Fruit fly (Drosophila melanogaster) whole organism, embryonic: ENCODE data around the gene CG7264.

Source experiments
- Atf3 ChIP-seq: fragments of 200-800 bp; sonication (Bioruptor generic); optimal IDR thresholded peaks from 3 replicates; lab custom pipeline; 2016; ENCODE audit warnings: missing biosample characterization, missing genetic modification characterization
- Bgb ChIP-seq: fragments of 200-800 bp; sonication (Bioruptor generic); IDR thresholded peaks from 2 replicates; pipeline ENCODE4 v1.3.6; 2022; ENCODE audit warnings: missing biosample characterization, missing genetic modification characterization; ENCODE audit not compliant: partially characterized antibody
- CG1024 ChIP-seq: fragments of 200-800 bp; sonication (Bioruptor generic); IDR thresholded peaks from 2 replicates; pipeline ENCODE4 v1.3.6; 2022; ENCODE audit warnings: missing biosample characterization, missing genetic modification characterization
- CG10565 ChIP-seq: fragments of 200-800 bp; sonication (Bioruptor generic); optimal IDR thresholded peaks from 3 replicates; lab custom pipeline; 2016; ENCODE audit warnings: missing biosample characterization, mild to moderate bottlenecking, missing genetic modification characterization
- CG11723 ChIP-seq: fragments of 200-800 bp; sonication (Bioruptor generic); optimal IDR thresholded peaks from 2 replicates; lab custom pipeline; 2017; ENCODE audit warnings: missing biosample characterization, mild to moderate bottlenecking, missing genetic modification characterization
- CG13287 ChIP-seq: fragments of 200-800 bp; sonication (Bioruptor generic); IDR thresholded peaks from 2 replicates; pipeline ENCODE4 v1.3.6; 2022; ENCODE audit warnings: missing biosample characterization, missing genetic modification characterization; ENCODE audit not compliant: partially characterized antibody
- CG14710 ChIP-seq: fragments of 200-800 bp; sonication (Bioruptor generic); optimal IDR thresholded peaks from 3 replicates; lab custom pipeline; 2019; ENCODE audit warnings: missing biosample characterization, mild to moderate bottlenecking, missing genetic modification characterization, moderate library complexity
- CG15601 ChIP-seq: fragments of 200-800 bp; sonication (Bioruptor generic); optimal IDR thresholded peaks from 3 replicates; lab custom pipeline; 2019; ENCODE audit warnings: missing biosample characterization, mild to moderate bottlenecking, missing genetic modification characterization, moderate library complexity
- CG16779 ChIP-seq: fragments of 200-800 bp; sonication (Bioruptor generic); IDR thresholded peaks from 2 replicates; pipeline ENCODE4 v1.3.6; 2022; ENCODE audit warnings: missing biosample characterization, missing genetic modification characterization
- CG18764 ChIP-seq: fragments of 200-800 bp; sonication (Bioruptor generic); optimal IDR thresholded peaks from 3 replicates; lab custom pipeline; 2016; ENCODE audit warnings: missing biosample characterization, missing genetic modification characterization
- CG3281 ChIP-seq: fragments of 200-800 bp; sonication (Bioruptor generic); optimal IDR thresholded peaks from 3 replicates; lab custom pipeline; 2017; ENCODE audit warnings: missing biosample characterization, mild to moderate bottlenecking, missing genetic modification characterization
- CG3407 ChIP-seq: fragments of 200-800 bp; sonication (Bioruptor generic); optimal IDR thresholded peaks from 2 replicates; lab custom pipeline; 2018; ENCODE audit warnings: missing biosample characterization, mild to moderate bottlenecking, missing genetic modification characterization
- CG4282 ChIP-seq: fragments of 200-800 bp; sonication (Bioruptor generic); optimal IDR thresholded peaks from 2 replicates; lab custom pipeline; 2016; ENCODE audit warnings: missing biosample characterization, missing genetic modification characterization
- CG4707 ChIP-seq: fragments of 200-800 bp; sonication (Bioruptor generic); optimal IDR thresholded peaks from 2 replicates; lab custom pipeline; 2018; ENCODE audit warnings: missing biosample characterization, mild to moderate bottlenecking, missing genetic modification characterization, moderate library complexity
- CG6254 ChIP-seq: fragments of 200-800 bp; sonication (Bioruptor generic); optimal IDR thresholded peaks from 3 replicates; lab custom pipeline; 2017; ENCODE audit warnings: mild to moderate bottlenecking, missing biosample characterization, missing genetic modification reagents, missing genetic modification characterization
- CG9215 ChIP-seq: fragments of 200-800 bp; sonication (Bioruptor generic); IDR thresholded peaks from 2 replicates; pipeline ENCODE4 v1.3.6; 2022; ENCODE audit warnings: missing biosample characterization, missing genetic modification characterization
- D ChIP-seq, 2 experiments: fragments of 200-800 bp in 1 of 2; fragments of >200 bp in 1 of 2; sonication (Bioruptor generic) in 1 of 2; optimal IDR thresholded peaks; 2 replicates in 1 of 2; 3 replicates in 1 of 2; lab custom pipeline; 2017; ENCODE audit warnings: mild to moderate bottlenecking in 1 of 2, missing biosample characterization in 1 of 2, missing genetic modification characterization in 1 of 2, missing genetic modification reagents in 1 of 2
- Deaf1 ChIP-seq: fragments of 200-800 bp; optimal IDR thresholded peaks from 3 replicates; lab custom pipeline; 2019; ENCODE audit warnings: missing biosample characterization, mild to moderate bottlenecking, missing genetic modification characterization, moderate library complexity
- Dip2 ChIP-seq: fragments of 200-800 bp; sonication (Bioruptor generic); IDR thresholded peaks from 2 replicates; pipeline ENCODE4 v1.3.6; 2022; ENCODE audit warnings: missing biosample characterization, missing genetic modification characterization
- Dip3 ChIP-seq: fragments of 200-800 bp; sonication (Bioruptor generic); optimal IDR thresholded peaks from 3 replicates; lab custom pipeline; 2016; ENCODE audit warnings: missing biosample characterization, missing genetic modification characterization
- Dll ChIP-seq: fragments of 200-800 bp; sonication (Bioruptor generic); IDR thresholded peaks from 4 replicates; pipeline ENCODE4 v1.3.6; 2022; ENCODE audit warnings: missing biosample characterization, missing genetic modification characterization; ENCODE audit not compliant: partially characterized antibody
- Dref ChIP-seq: fragments of 200-800 bp; sonication (Bioruptor generic); IDR thresholded peaks from 2 replicates; pipeline ENCODE4 v1.3.6; 2022; ENCODE audit warnings: missing biosample characterization, missing genetic modification characterization
- E2f2 ChIP-seq: fragments of 200-800 bp; sonication (Bioruptor generic); IDR thresholded peaks from 2 replicates; pipeline ENCODE4 v1.3.6; 2022; ENCODE audit warnings: missing biosample characterization, missing genetic modification characterization
- ERR ChIP-seq: fragments of 200-800 bp; sonication (Bioruptor generic); optimal IDR thresholded peaks from 2 replicates; lab custom pipeline; 2016; ENCODE audit warnings: missing biosample characterization, missing genetic modification characterization
- Elba2 ChIP-seq: fragments of 200-800 bp; sonication (Bioruptor generic); optimal IDR thresholded peaks from 3 replicates; lab custom pipeline; 2016; ENCODE audit warnings: missing biosample characterization, missing genetic modification characterization
- Hey ChIP-seq: fragments of 200-800 bp; sonication (Bioruptor generic); optimal IDR thresholded peaks from 3 replicates; lab custom pipeline; 2018; ENCODE audit warnings: missing biosample characterization, mild to moderate bottlenecking, missing genetic modification characterization
- MBD-R2 ChIP-seq: fragments of 200-800 bp; sonication (Bioruptor generic); IDR thresholded peaks from 2 replicates; pipeline ENCODE4 v1.3.6; 2022; ENCODE audit warnings: missing biosample characterization, missing genetic modification characterization
- Nf-YA ChIP-seq: fragments of 200-800 bp; sonication (Bioruptor generic); IDR thresholded peaks from 2 replicates; pipeline ENCODE4 v1.3.6; 2022; ENCODE audit warnings: missing biosample characterization, missing genetic modification characterization
- Opbp ChIP-seq: fragments of 200-800 bp; sonication (Bioruptor generic); IDR thresholded peaks from 3 replicates; pipeline ENCODE4 v1.3.6; 2022; ENCODE audit warnings: missing biosample characterization, missing genetic modification characterization; ENCODE audit not compliant: partially characterized antibody
- Ravus ChIP-seq: fragments of 200-800 bp; sonication (Bioruptor generic); IDR thresholded peaks from 2 replicates; pipeline ENCODE4 v1.3.6; 2022; ENCODE audit warnings: missing biosample characterization, missing genetic modification characterization
- Side ChIP-seq: fragments of 200-800 bp; sonication (Bioruptor generic); optimal IDR thresholded peaks from 2 replicates; lab custom pipeline; 2016; ENCODE audit warnings: missing biosample characterization, missing genetic modification characterization
- Sox102F ChIP-seq: fragments of 200-800 bp; sonication (Bioruptor generic); optimal IDR thresholded peaks from 2 replicates; lab custom pipeline; 2018; ENCODE audit warnings: missing biosample characterization, mild to moderate bottlenecking, missing genetic modification characterization, moderate library complexity
- ase ChIP-seq: fragments of 200-800 bp; sonication (Bioruptor generic); IDR thresholded peaks from 3 replicates; pipeline ENCODE4 v1.3.6; 2022; ENCODE audit warnings: missing biosample characterization, missing genetic modification characterization
- br ChIP-seq: fragments of >200 bp; optimal IDR thresholded peaks from 2 replicates; lab custom pipeline; 2017
- dpn ChIP-seq, 2 experiments: fragments of 200-800 bp; sonication (Bioruptor generic); optimal IDR thresholded peaks; 3 replicates each; lab custom pipeline; 2016; ENCODE audit warnings: missing biosample characterization in 2 of 2, missing genetic modification characterization in 2 of 2
- fd3F ChIP-seq: fragments of 200-800 bp; sonication (Bioruptor generic); optimal IDR thresholded peaks from 2 replicates; lab custom pipeline; 2018; ENCODE audit warnings: missing biosample characterization, mild to moderate bottlenecking, missing genetic modification characterization, moderate library complexity
- gsb ChIP-seq: fragments of 200-800 bp; sonication (Bioruptor generic); IDR thresholded peaks from 2 replicates; pipeline ENCODE4 v1.3.6; 2022; ENCODE audit warnings: missing biosample characterization, missing genetic modification characterization
- h ChIP-seq: fragments of >200 bp; optimal IDR thresholded peaks from 2 replicates; lab custom pipeline; 2017
- jumu ChIP-seq: fragments of 200-800 bp; sonication (Bioruptor generic); optimal IDR thresholded peaks from 3 replicates; lab custom pipeline; 2016; ENCODE audit warnings: missing biosample characterization, missing genetic modification characterization
- lab ChIP-seq: fragments of 200-800 bp; sonication (Bioruptor generic); optimal IDR thresholded peaks from 3 replicates; lab custom pipeline; 2017; ENCODE audit warnings: missing biosample characterization, missing genetic modification characterization, mild to moderate bottlenecking, moderate library complexity, missing genetic modification reagents
- lola ChIP-seq, 3 experiments: fragments of >200 bp in 2 of 3; fragments of 200-800 bp in 1 of 3; sonication (Bioruptor generic) in 1 of 3; optimal IDR thresholded peaks; 2 replicates each; lab custom pipeline; 2017 to 2019; ENCODE audit warnings: missing biosample characterization in 3 of 3, missing genetic modification characterization in 3 of 3, mild to moderate bottlenecking in 1 of 3, moderate library complexity in 1 of 3
- mld ChIP-seq: fragments of 200-800 bp; sonication (Bioruptor generic); IDR thresholded peaks from 3 replicates; pipeline ENCODE4 v1.3.6; 2022; ENCODE audit warnings: missing biosample characterization, missing genetic modification characterization; ENCODE audit not compliant: partially characterized antibody
- nerfin-1 ChIP-seq: fragments of 200-800 bp; sonication (Bioruptor generic); optimal IDR thresholded peaks from 3 replicates; lab custom pipeline; 2019; ENCODE audit warnings: missing biosample characterization, mild to moderate bottlenecking, missing genetic modification characterization, moderate library complexity
- p53 ChIP-seq: fragments of 200-800 bp; sonication (Bioruptor generic); optimal IDR thresholded peaks from 2 replicates; lab custom pipeline; 2016; ENCODE audit warnings: missing biosample characterization, missing genetic modification characterization
- pb ChIP-seq: fragments of 200-800 bp; sonication (Bioruptor generic); optimal IDR thresholded peaks from 3 replicates; lab custom pipeline; 2016; ENCODE audit warnings: missing biosample characterization, missing genetic modification characterization
- repo ChIP-seq: fragments of 200-800 bp; sonication (Bioruptor generic); optimal IDR thresholded peaks from 2 replicates; lab custom pipeline; 2016; ENCODE audit warnings: missing biosample characterization, missing genetic modification characterization
- sd ChIP-seq: fragments of 200-800 bp; sonication (Bioruptor generic); optimal IDR thresholded peaks from 3 replicates; lab custom pipeline; 2018; ENCODE audit warnings: missing biosample characterization, mild to moderate bottlenecking, missing genetic modification characterization, moderate library complexity
- sisA ChIP-seq: fragments of 200-800 bp; sonication (Bioruptor generic); IDR thresholded peaks from 2 replicates; pipeline ENCODE4 v1.3.6; 2022; ENCODE audit warnings: missing biosample characterization, missing genetic modification characterization
- slp2 ChIP-seq: fragments of 200-800 bp; sonication (Bioruptor generic); optimal IDR thresholded peaks from 2 replicates; lab custom pipeline; 2016; ENCODE audit warnings: missing biosample characterization, missing genetic modification characterization
- unpg ChIP-seq: fragments of 200-800 bp; sonication (Bioruptor generic); optimal IDR thresholded peaks from 3 replicates; lab custom pipeline; 2018; ENCODE audit warnings: missing biosample characterization, mild to moderate bottlenecking, missing genetic modification characterization, moderate library complexity
- wor ChIP-seq: fragments of 200-800 bp; sonication (Bioruptor generic); IDR thresholded peaks from 2 replicates; pipeline ENCODE4 v1.3.6; 2022; ENCODE audit warnings: missing biosample characterization, missing genetic modification characterization

Gene CG7264

dm6 chr3L:11833296-11833717 lies 4.5 kb downstream of the CG7264 start, which contains the start of gene CycA (continued):
- TF ChIP-seq E2f2 (GFP tag; lab: Robert Waterston, UW) = peak; percentile 100
- TF ChIP-seq nerfin-1 (tag; lab: Kevin White, UChicago) = no peak
- no peak for TF ChIP-seq br (lab: Kevin White, UChicago)
- TF ChIP-seq sd = no peak
- TF ChIP-seq mld (GFP tag; lab: Robert Waterston, UW) = peak; percentile 65
- TF ChIP-seq CG16779 (GFP tag; lab: Robert Waterston, UW) = no peak
- TF ChIP-seq Nf-YA (GFP tag; lab: Robert Waterston, UW) = no peak
- peak; percentile 86 for TF ChIP-seq Dll (GFP tag; lab: Robert Waterston, UW)
- no peak for TF ChIP-seq CG18764 (GFP tag; lab: Kevin White, UChicago)
- TF ChIP-seq CG3281 = no peak
- no peak for TF ChIP-seq h (lab: Kevin White, UChicago)
- TF ChIP-seq D (optimal IDR thresholded peaks at IDR 0.05; lab: Kevin White, UChicago) = no peak
- TF ChIP-seq D (GFP tag; optimal IDR thresholded peaks at IDR 0.05; lab: Kevin White, UChicago) = no peak
- TF ChIP-seq pb (GFP tag; lab: Kevin White, UChicago) = no peak
- no peak for TF ChIP-seq sisA (GFP tag; lab: Robert Waterston, UW)
- no peak for TF ChIP-seq Atf3
- TF ChIP-seq CG14710 = peak; percentile 79
- peak; percentile 42 for TF ChIP-seq MBD-R2 (GFP tag; lab: Robert Waterston, UW)
- no peak for TF ChIP-seq fd3F (GFP tag; lab: Kevin White, UChicago)
- peak; percentile 26 for TF ChIP-seq CG4282 (GFP tag; lab: Kevin White, UChicago)
- TF ChIP-seq Opbp (GFP tag; lab: Robert Waterston, UW) = peak; percentile 94
- TF ChIP-seq jumu (GFP tag; lab: Kevin White, UChicago) = no peak
- TF ChIP-seq CG15601 (tag; lab: Kevin White, UChicago) = peak; percentile 51
- peak; percentile 99 for TF ChIP-seq CG9215 (GFP tag; lab: Robert Waterston, UW)
- no peak for TF ChIP-seq slp2 (GFP tag; lab: Kevin White, UChicago)
- no peak for TF ChIP-seq Ravus (GFP tag; lab: Robert Waterston, UW)
- no peak for TF ChIP-seq unpg (GFP tag; lab: Kevin White, UChicago)
- no peak for TF ChIP-seq repo (GFP tag; lab: Kevin White, UChicago)
- TF ChIP-seq ERR (GFP tag; lab: Kevin White, UChicago) = no peak
- TF ChIP-seq Dip2 (GFP tag; lab: Robert Waterston, UW) = no peak
- TF ChIP-seq dpn (GFP tag; optimal IDR thresholded peaks at IDR 0.05; lab: Kevin White, UChicago) = peak in 1 of 2 experiments; percentile 0
- no peak for TF ChIP-seq CG3407 (GFP tag; lab: Kevin White, UChicago)
- no peak for TF ChIP-seq CG10565 (GFP tag; lab: Kevin White, UChicago)
- no peak for TF ChIP-seq CG1024
- peak; percentile 25 for TF ChIP-seq Side (GFP tag; lab: Kevin White, UChicago)
- no peak for TF ChIP-seq p53 (GFP tag; lab: Kevin White, UChicago)
- TF ChIP-seq wor (GFP tag; lab: Robert Waterston, UW) = no peak
- no peak for TF ChIP-seq lab (GFP tag; lab: Kevin White, UChicago)
- no peak for TF ChIP-seq CG6254 (GFP tag; lab: Kevin White, UChicago)
- no peak for TF ChIP-seq ase (GFP tag; lab: Robert Waterston, UW)
- no peak for TF ChIP-seq Sox102F (GFP tag; lab: Kevin White, UChicago)
- TF ChIP-seq CG11723 = no peak
- no peak for TF ChIP-seq Elba2 (GFP tag; lab: Kevin White, UChicago)
- peak in 1 of 3 experiments; percentile 9 for TF ChIP-seq lola (GFP tag; optimal IDR thresholded peaks at IDR 0.05; lab: Kevin White, UChicago)
- peak; percentile 92 for TF ChIP-seq Bgb (GFP tag; lab: Robert Waterston, UW)
- TF ChIP-seq Hey (tag; lab: Kevin White, UChicago) = no peak
- peak; percentile 23 for TF ChIP-seq Deaf1
- peak; percentile 95 for TF ChIP-seq Dref (GFP tag; lab: Robert Waterston, UW)
- no peak for TF ChIP-seq CG4707 (GFP tag; lab: Kevin White, UChicago)
- no peak for TF ChIP-seq Dip3
- TF ChIP-seq gsb (GFP tag; lab: Robert Waterston, UW) = no peak
- TF ChIP-seq CG13287 (GFP tag; lab: Robert Waterston, UW) = peak; percentile 90
